Fruit fly (Drosophila melanogaster) whole organism, pupa: ENCODE measurements around the gene rudhira.
A peak's percentile ranks its signal among the peaks of the same experiment; 100 is the strongest.

Experiments used
- CG10348 ChIP-seq: fragments of 200-800 bp; sonication (Bioruptor generic); IDR thresholded peaks from 2 replicates; pipeline ENCODE4 v1.3.6; 2022; ENCODE audit warnings: missing biosample characterization, missing genetic modification characterization
- CG12605 ChIP-seq: fragments of 200-800 bp; sonication (Bioruptor generic); IDR thresholded peaks from 2 replicates; pipeline ENCODE4 v1.3.6; 2022; ENCODE audit warnings: missing biosample characterization, missing genetic modification characterization
- CG13204 ChIP-seq: fragments of 200-800 bp; sonication (Bioruptor generic); optimal IDR thresholded peaks from 2 replicates; lab custom pipeline; 2018; ENCODE audit warnings: missing biosample characterization, mild to moderate bottlenecking, missing genetic modification characterization, moderate library complexity
- CG14655 ChIP-seq: fragments of 200-800 bp; sonication (Bioruptor generic); optimal IDR thresholded peaks from 3 replicates; lab custom pipeline; 2017; ENCODE audit warnings: mild to moderate bottlenecking, missing biosample characterization, missing genetic modification reagents, missing genetic modification characterization
- CG15710 ChIP-seq: fragments of 200-800 bp; sonication (Bioruptor generic); optimal IDR thresholded peaks from 2 replicates; lab custom pipeline; 2018; ENCODE audit warnings: missing biosample characterization, mild to moderate bottlenecking, missing genetic modification characterization, moderate library complexity
- CG17806 ChIP-seq: fragments of 200-800 bp; sonication (Bioruptor generic); optimal IDR thresholded peaks from 2 replicates; lab custom pipeline; 2018; ENCODE audit warnings: missing biosample characterization, mild to moderate bottlenecking, missing genetic modification characterization, moderate library complexity
- CG32121 ChIP-seq: fragments of 200-800 bp; sonication (Bioruptor generic); IDR thresholded peaks from 2 replicates; pipeline ENCODE4 v1.3.6; 2022; ENCODE audit warnings: missing biosample characterization, missing genetic modification characterization
- CG34367 ChIP-seq: fragments of 200-800 bp; sonication (Bioruptor generic); optimal IDR thresholded peaks from 2 replicates; lab custom pipeline; 2018; ENCODE audit warnings: missing biosample characterization, mild to moderate bottlenecking, missing genetic modification characterization
- CG4496 ChIP-seq: fragments of 200-800 bp; sonication (Bioruptor generic); IDR thresholded peaks from 3 replicates; pipeline ENCODE4 v1.3.6; 2022; ENCODE audit warnings: missing biosample characterization, missing genetic modification characterization
- CG8159 ChIP-seq: fragments of 200-800 bp; sonication (Bioruptor generic); optimal IDR thresholded peaks from 3 replicates; lab custom pipeline; 2018; ENCODE audit warnings: missing biosample characterization, mild to moderate bottlenecking, missing genetic modification characterization, moderate library complexity
- CG8301 ChIP-seq: fragments of 200-800 bp; sonication (Bioruptor generic); optimal IDR thresholded peaks from 2 replicates; lab custom pipeline; 2018; ENCODE audit warnings: missing biosample characterization, mild to moderate bottlenecking, missing genetic modification characterization
- CG9948 ChIP-seq: fragments of 200-800 bp; sonication (Bioruptor generic); optimal IDR thresholded peaks from 2 replicates; lab custom pipeline; 2018; ENCODE audit warnings: missing biosample characterization, mild to moderate bottlenecking, missing genetic modification characterization, moderate library complexity
- D1 ChIP-seq: fragments of 200-800 bp; sonication (Bioruptor generic); optimal IDR thresholded peaks from 2 replicates; lab custom pipeline; 2018; ENCODE audit warnings: missing biosample characterization, mild to moderate bottlenecking, missing genetic modification characterization, moderate library complexity
- EcR ChIP-seq: fragments of 200-800 bp; sonication (Bioruptor generic); optimal IDR thresholded peaks from 3 replicates; lab custom pipeline; 2019; ENCODE audit warnings: missing biosample characterization, missing genetic modification characterization, mild to moderate bottlenecking, moderate library complexity, missing genetic modification reagents
- Ets98B ChIP-seq: fragments of 200-800 bp; sonication (Bioruptor generic); IDR thresholded peaks from 2 replicates; pipeline ENCODE4 v1.3.6; 2022; ENCODE audit warnings: missing biosample characterization, missing genetic modification characterization
- Pif1A ChIP-seq: fragments of 200-800 bp; sonication (Bioruptor generic); optimal IDR thresholded peaks from 3 replicates; lab custom pipeline; 2016; ENCODE audit warnings: missing biosample characterization, missing genetic modification characterization
- Pif1B ChIP-seq: fragments of 200-800 bp; sonication (Bioruptor generic); optimal IDR thresholded peaks from 3 replicates; lab custom pipeline; 2016; ENCODE audit warnings: missing biosample characterization, missing genetic modification characterization
- Snoo ChIP-seq: fragments of 200-800 bp; sonication (Bioruptor generic); optimal IDR thresholded peaks from 3 replicates; lab custom pipeline; 2017; ENCODE audit warnings: missing biosample characterization, mild to moderate bottlenecking, missing genetic modification characterization, inconsistent platforms
- fd96Ca ChIP-seq: fragments of 200-800 bp; sonication (Bioruptor generic); IDR thresholded peaks from 3 replicates; pipeline ENCODE4 v1.3.6; 2022; ENCODE audit warnings: missing biosample characterization, missing genetic modification characterization
- gl ChIP-seq: fragments of 200-800 bp; sonication (Bioruptor generic); optimal IDR thresholded peaks from 2 replicates; lab custom pipeline; 2018; ENCODE audit warnings: missing biosample characterization, mild to moderate bottlenecking, missing genetic modification characterization
- rn ChIP-seq: fragments of 200-800 bp; sonication (Bioruptor generic); IDR thresholded peaks from 2 replicates; pipeline ENCODE4 v1.3.6; 2022; ENCODE audit warnings: missing biosample characterization, missing genetic modification characterization

rudhira gene

dm6 chrX:11818767-11819089, 2.0 kb downstream of the rudhira start:
- TF ChIP-seq CG10348 (GFP tag; lab: Robert Waterston, UW) (no peak), CG32121 (GFP tag; lab: Robert Waterston, UW) (no peak), Pif1B (GFP tag; lab: Kevin White, UChicago) (no peak), D1 (no peak), EcR (GFP tag; lab: Kevin White, UChicago) (no peak), rn (no peak), Ets98B (GFP tag; lab: Robert Waterston, UW) (no peak), fd96Ca (GFP tag; lab: Robert Waterston, UW) (no peak), CG13204 (GFP tag; lab: Kevin White, UChicago) (no peak), CG8159 (tag; lab: Kevin White, UChicago) (no peak), Pif1A (no peak), CG8301 (tag; lab: Kevin White, UChicago) (no peak), CG12605 (GFP tag; lab: Robert Waterston, UW) (no peak), CG14655 (GFP tag; lab: Kevin White, UChicago) (no peak), CG4496 (no peak), Snoo (no peak), gl (no peak), CG15710 (no peak), CG9948 (tag; lab: Kevin White, UChicago) (no peak)

DNA sequence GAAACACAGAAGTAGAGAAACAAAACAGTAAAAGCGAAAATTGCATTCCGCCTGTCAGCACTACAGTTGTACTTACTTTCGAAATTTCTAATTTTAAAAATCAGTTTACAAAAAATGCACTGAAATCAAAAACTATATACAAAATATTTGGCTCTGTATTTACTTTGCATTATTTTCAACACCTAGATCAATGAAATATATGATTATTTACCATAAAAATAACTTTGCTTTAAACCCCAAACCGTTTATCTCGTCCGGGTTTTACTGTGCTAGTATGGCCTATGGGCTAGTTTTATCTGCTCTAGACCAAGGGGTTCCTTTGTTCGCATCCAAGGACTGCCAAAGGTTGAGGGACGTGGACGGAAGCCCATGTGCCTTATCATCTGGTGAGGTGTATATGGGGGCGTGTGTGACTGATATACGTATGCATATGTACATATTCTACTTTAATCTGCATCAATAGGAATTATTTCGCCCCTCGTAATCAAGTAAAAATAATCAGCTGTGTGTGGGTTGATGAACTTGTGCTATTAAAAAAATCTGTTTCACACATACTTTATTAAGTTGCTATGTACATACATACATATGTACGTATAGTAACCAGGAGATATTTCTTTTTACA, 2.7 kb downstream of the rudhira start:
- TF ChIP-seq CG8159 (tag; lab: Kevin White, UChicago): peak; percentile 2
- no peak for TF ChIP-seq CG9948 (tag; lab: Kevin White, UChicago)
- TF ChIP-seq CG10348 (GFP tag; lab: Robert Waterston, UW): no peak
- peak; percentile 43 for TF ChIP-seq CG14655 (GFP tag; lab: Kevin White, UChicago)
- no peak for TF ChIP-seq fd96Ca (GFP tag; lab: Robert Waterston, UW)
- no peak for TF ChIP-seq Snoo
- TF ChIP-seq D1: no peak
- peak; percentile 56; the same call in 2 of the 3 replicates for TF ChIP-seq CG4496
- peak; percentile 1 for TF ChIP-seq CG8301 (tag; lab: Kevin White, UChicago)
- TF ChIP-seq CG13204 (GFP tag; lab: Kevin White, UChicago): no peak
- TF ChIP-seq EcR (GFP tag; lab: Kevin White, UChicago): peak; percentile 90
- TF ChIP-seq Pif1B (GFP tag; lab: Kevin White, UChicago): no peak
- TF ChIP-seq, all 21 proteins: peak for 5

DNA sequence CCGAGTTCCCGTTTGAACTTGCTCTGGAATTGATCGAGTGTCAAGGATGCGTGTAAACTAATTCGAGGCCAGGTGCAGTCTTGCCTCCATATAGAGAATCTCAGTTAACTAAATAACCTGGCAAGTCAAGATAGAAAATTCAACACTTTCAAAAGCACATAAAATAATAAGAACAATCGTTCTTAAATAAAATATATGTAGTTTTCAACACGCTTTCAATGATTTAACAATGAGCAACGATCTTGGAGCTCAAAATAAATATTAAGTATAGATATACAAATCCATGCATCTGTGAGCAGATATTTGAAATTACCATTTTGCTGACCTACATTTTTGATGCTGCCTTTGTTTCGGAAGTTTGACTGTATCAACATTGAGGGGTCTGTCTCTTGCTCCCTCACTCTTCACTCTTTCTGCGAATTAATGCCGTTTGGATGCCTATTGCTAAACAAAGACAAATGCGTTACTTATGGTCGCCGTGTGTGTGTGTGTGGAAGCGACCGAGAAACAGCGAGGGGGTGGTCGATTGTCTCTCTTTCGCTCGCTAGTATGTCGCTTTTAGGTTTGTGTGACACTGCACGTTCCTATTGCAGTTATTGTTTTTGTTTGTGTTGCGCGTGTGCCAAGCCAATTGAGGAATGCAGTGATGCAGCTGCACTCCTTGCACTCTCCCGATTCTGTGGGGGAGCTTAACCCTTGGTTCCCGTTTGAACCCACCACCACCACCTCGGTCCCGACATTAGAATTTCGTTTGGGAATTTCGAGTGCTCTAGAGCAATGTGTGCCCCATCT, 3.8 kb downstream of the rudhira start:
- peak; percentile 36 for TF ChIP-seq CG9948 (tag; lab: Kevin White, UChicago)
- TF ChIP-seq CG4496: peak; percentile 72
- peak; percentile 43 for TF ChIP-seq CG15710
- peak; percentile 68 for TF ChIP-seq fd96Ca (GFP tag; lab: Robert Waterston, UW)
- no peak for TF ChIP-seq EcR (GFP tag; lab: Kevin White, UChicago)
- peak; percentile 17 for TF ChIP-seq CG34367 (tag; lab: Kevin White, UChicago)
- TF ChIP-seq Pif1B (GFP tag; lab: Kevin White, UChicago): peak; percentile 58
- TF ChIP-seq CG8301 (tag; lab: Kevin White, UChicago): peak; percentile 83
- TF ChIP-seq CG10348 (GFP tag; lab: Robert Waterston, UW): no peak; the same call in 1 of the 2 replicates
- peak; percentile 52 for TF ChIP-seq Pif1A
- TF ChIP-seq CG14655 (GFP tag; lab: Kevin White, UChicago): peak; percentile 86
- peak; percentile 60 for TF ChIP-seq CG32121 (GFP tag; lab: Robert Waterston, UW)
- TF ChIP-seq Ets98B (GFP tag; lab: Robert Waterston, UW): peak; percentile 61; the same call in 1 of the 2 replicates
- TF ChIP-seq CG17806 (tag; lab: Kevin White, UChicago): no peak
- peak; percentile 30 for TF ChIP-seq CG8159 (tag; lab: Kevin White, UChicago)
- no peak for TF ChIP-seq gl
- TF ChIP-seq rn: 0 out of 2 replicates have a peak, but pooled peaks have one; percentile 28
- peak; percentile 4 for TF ChIP-seq Snoo

DNA sequence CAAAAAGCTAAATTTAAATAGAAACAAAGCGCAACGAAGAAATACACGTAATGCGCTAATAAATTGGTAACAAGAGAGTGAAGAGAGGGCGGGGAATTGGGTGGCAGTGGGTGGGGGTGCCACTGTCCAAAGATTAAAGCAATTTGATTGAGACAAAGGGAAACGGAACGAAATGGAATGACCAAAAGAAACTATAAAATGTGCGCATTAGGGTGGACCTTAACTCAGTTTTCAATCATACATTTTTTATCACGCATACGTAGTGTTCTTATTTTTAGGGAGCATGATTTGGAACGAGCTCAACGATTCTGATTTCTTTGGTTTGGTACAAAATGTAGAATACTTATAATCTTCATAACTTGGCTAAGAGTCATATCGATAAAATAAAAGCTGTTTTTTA, 5.2 kb downstream of the rudhira start:
- TF ChIP-seq CG14655 (GFP tag; lab: Kevin White, UChicago) (peak; percentile 25), CG32121 (GFP tag; lab: Robert Waterston, UW) (0 out of 2 replicates have a peak, but pooled peaks have one; percentile 17), CG12605 (GFP tag; lab: Robert Waterston, UW) (no peak), fd96Ca (GFP tag; lab: Robert Waterston, UW) (no peak; the same call in 2 of the 3 replicates), CG8159 (tag; lab: Kevin White, UChicago) (peak; percentile 81), rn (no peak), CG13204 (GFP tag; lab: Kevin White, UChicago) (no peak), Pif1A (peak; percentile 27), Ets98B (GFP tag; lab: Robert Waterston, UW) (peak; percentile 47), CG4496 (peak; percentile 61; the same call in 2 of the 3 replicates), CG8301 (tag; lab: Kevin White, UChicago) (peak; percentile 33), CG15710 (no peak)

- peak; percentile 11 for TF ChIP-seq CG9948 (tag; lab: Kevin White, UChicago)
- TF ChIP-seq CG4496: peak; percentile 50; the same call in 2 of the 3 replicates
- peak; percentile 65 for TF ChIP-seq CG32121 (GFP tag; lab: Robert Waterston, UW)
- no peak for TF ChIP-seq rn
- TF ChIP-seq fd96Ca (GFP tag; lab: Robert Waterston, UW): peak; percentile 62; the same call in 1 of the 3 replicates
- peak; percentile 38 for TF ChIP-seq EcR (GFP tag; lab: Kevin White, UChicago)
- TF ChIP-seq CG8301 (tag; lab: Kevin White, UChicago): peak; percentile 54
- TF ChIP-seq CG34367 (tag; lab: Kevin White, UChicago): peak; percentile 14
- TF ChIP-seq Ets98B (GFP tag; lab: Robert Waterston, UW): peak; percentile 60
- no peak for TF ChIP-seq D1
- TF ChIP-seq CG8159 (tag; lab: Kevin White, UChicago): peak; percentile 83
- peak; percentile 19 for TF ChIP-seq CG15710
- no peak for TF ChIP-seq Pif1A
- no peak for TF ChIP-seq CG14655 (GFP tag; lab: Kevin White, UChicago)
- peak; percentile 85 for TF ChIP-seq CG12605 (GFP tag; lab: Robert Waterston, UW)
- peak; percentile 44 for TF ChIP-seq gl
- TF ChIP-seq CG10348 (GFP tag; lab: Robert Waterston, UW): no peak
- peak; percentile 4 for TF ChIP-seq CG17806 (tag; lab: Kevin White, UChicago)
Observed at dm6 chrX:11823003-11823402, 6.3 kb downstream of the rudhira start.
